Worm (Caenorhabditis elegans): ENCODE measurements around the gene ZK688.11.

ZK688.11 gene

ce11 chrIII:7866189-7866588 is 18.6 kb downstream of the ZK688.11 start, which contains the start of gene cup-4:
Gene cup-4, plus strand, starts transcription at chrIII:7866489.
- no peak for TF ChIP-seq blmp-1 (tag; optimal IDR thresholded peaks at IDR 0.05)
- no peak for TF ChIP-seq pax-3 (tag; optimal IDR thresholded peaks at IDR 0.05)
- no peak for TF ChIP-seq ceh-63 (GFP tag; optimal IDR thresholded peaks at IDR 0.05)
- TF ChIP-seq mef-2 (tag; optimal IDR thresholded peaks at IDR 0.05) = no peak
- TF ChIP-seq snpc-4 (tag; optimal IDR thresholded peaks at IDR 0.05) = no peak
- no peak for TF ChIP-seq elt-3 (tag; optimal IDR thresholded peaks at IDR 0.05)
- TF ChIP-seq nhr-19 (GFP tag; conservative IDR thresholded peaks at IDR 0.05) = no peak
- TF ChIP-seq ceh-90 (tag; optimal IDR thresholded peaks at IDR 0.05) = no peak
- no peak for TF ChIP-seq nhr-85 (tag)
- TF ChIP-seq lsy-2 (tag; optimal IDR thresholded peaks at IDR 0.05) = no peak
- TF ChIP-seq nhr-76 (tag; optimal IDR thresholded peaks at IDR 0.05) = no peak
- no peak for TF ChIP-seq skn-1 (tag; optimal IDR thresholded peaks at IDR 0.05)
- no peak for TF ChIP-seq mdl-1 (tag; optimal IDR thresholded peaks at IDR 0.05)
- TF ChIP-seq unc-62 (GFP tag; optimal IDR thresholded peaks at IDR 0.05) = no peak
- no peak for TF ChIP-seq nhr-28 (tag; optimal IDR thresholded peaks at IDR 0.05)

DNA sequence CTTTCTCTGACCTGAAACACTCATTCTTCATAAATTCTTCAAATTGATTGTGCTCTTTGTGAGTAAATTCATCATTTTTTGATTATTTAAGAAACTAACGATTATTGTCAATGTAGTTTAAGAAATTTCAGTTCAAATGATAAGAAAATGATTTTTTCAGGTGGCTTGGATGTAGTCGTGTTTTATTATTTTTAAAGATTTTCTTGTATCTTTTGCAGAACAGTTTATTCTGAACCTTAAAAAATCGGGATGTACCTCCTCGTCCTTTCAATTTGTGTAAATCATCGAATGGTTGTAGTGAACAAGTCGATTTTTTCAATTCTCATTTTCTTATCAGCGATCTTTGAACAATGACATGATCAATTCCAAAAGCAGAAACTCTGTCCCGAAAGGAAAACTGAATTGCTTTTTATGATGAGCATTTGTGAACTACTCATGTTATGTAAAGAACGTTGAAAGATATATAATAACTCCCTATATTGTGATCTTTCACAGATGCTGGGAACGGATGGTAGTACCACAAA is 19.5 kb downstream of the ZK688.11 start, which contains the start of gene slc-17.3:
TSS of gene slc-17.3 (minus strand) at position 51 of the 524 bp plus-strand sequence.
- TF ChIP-seq Y116A8C.19 (tag; optimal IDR thresholded peaks at IDR 0.05; ENCODE audit: borderline replicate concordance) (no peak), ztf-4 (tag; optimal IDR thresholded peaks at IDR 0.05) (no peak), ceh-63 (GFP tag; optimal IDR thresholded peaks at IDR 0.05) (no peak), nhr-28 (tag; optimal IDR thresholded peaks at IDR 0.05) (no peak), pax-3 (tag; optimal IDR thresholded peaks at IDR 0.05) (no peak), fos-1 (tag; optimal IDR thresholded peaks at IDR 0.05) (no peak), lin-14 (GFP tag; optimal IDR thresholded peaks at IDR 0.05) (no peak), zip-4 (GFP tag; optimal IDR thresholded peaks at IDR 0.05) (no peak), pag-3 (tag; optimal IDR thresholded peaks at IDR 0.05; ENCODE audit: borderline replicate concordance, insufficient read depth) (no peak), ztf-11 (tag; optimal IDR thresholded peaks at IDR 0.05) (no peak), mdl-1 (tag; optimal IDR thresholded peaks at IDR 0.05) (no peak), xbp-1 (tag; optimal IDR thresholded peaks at IDR 0.05) (no peak), elt-2 (tag; optimal IDR thresholded peaks at IDR 0.05) (no peak), ces-1 (GFP tag; optimal IDR thresholded peaks at IDR 0.05) (no peak), ceh-90 (tag; optimal IDR thresholded peaks at IDR 0.05) (no peak), aly-2 (tag; optimal IDR thresholded peaks at IDR 0.05) (no peak), egl-13 (tag; optimal IDR thresholded peaks at IDR 0.05) (no peak), nhr-84 (tag; optimal IDR thresholded peaks at IDR 0.05) (no peak)

DNA sequence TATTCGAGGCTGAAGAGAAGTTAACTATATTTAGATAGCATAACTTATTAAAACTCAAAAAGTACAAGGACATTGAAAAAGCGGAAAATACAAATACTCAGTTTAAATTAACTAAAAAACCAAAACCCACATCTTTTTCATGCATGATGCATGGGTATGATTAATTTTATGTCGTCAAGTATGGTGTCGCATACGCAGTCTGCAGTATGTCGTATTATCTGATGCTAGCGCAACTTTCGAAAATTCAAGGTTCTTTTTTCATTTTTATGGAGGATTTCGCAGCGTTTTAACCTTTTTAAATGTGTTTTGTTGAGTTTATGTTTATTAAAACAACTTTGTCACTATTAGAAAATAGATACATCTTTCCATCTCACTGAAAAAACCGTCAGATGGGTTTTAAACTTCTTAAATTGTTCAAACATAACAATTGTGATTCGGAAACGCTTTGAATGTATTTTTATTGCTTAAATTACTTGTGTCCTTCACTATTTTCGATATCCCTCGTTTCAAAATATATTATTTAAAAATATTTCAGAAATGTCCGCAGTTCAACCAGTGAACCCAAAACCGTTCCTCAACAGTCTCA is 23.1 kb downstream of the ZK688.11 start, which contains the start of gene snr-5:
TSS of gene snr-5 (plus strand) at position 536 of the 586 bp plus-strand sequence.
- TF ChIP-seq dpl-1 (GFP tag; optimal IDR thresholded peaks at IDR 0.05) (peak; percentile 32 to 64 (median 47)), lsy-2 (tag; optimal IDR thresholded peaks at IDR 0.05) (peak; percentile 19 to 65), lin-14 (GFP tag; optimal IDR thresholded peaks at IDR 0.05) (no peak), nhr-11 (tag; optimal IDR thresholded peaks at IDR 0.05) (no peak), ceh-82 (tag; optimal IDR thresholded peaks at IDR 0.05) (peak in 1 of 3 experiments; percentile 11), C34B4.2 (tag; optimal IDR thresholded peaks at IDR 0.05) (no peak), sptf-1 (tag; optimal IDR thresholded peaks at IDR 0.05) (no peak), alr-1 (tag; optimal IDR thresholded peaks at IDR 0.05; ENCODE audit: borderline replicate concordance) (no peak), lir-3 (tag; optimal IDR thresholded peaks at IDR 0.05; ENCODE audit: poor library complexity) (no peak), tbx-2 (tag; optimal IDR thresholded peaks at IDR 0.05) (no peak), F16B12.6 (tag; optimal IDR thresholded peaks at IDR 0.05) (peak; percentile 81), fkh-10 (GFP tag; optimal IDR thresholded peaks at IDR 0.05) (no peak), ceh-88 (GFP tag; IDR thresholded peaks at IDR 0.05) (no peak), aly-2 (tag; optimal IDR thresholded peaks at IDR 0.05) (no peak), efl-1 (optimal IDR thresholded peaks at IDR 0.05) (peak; percentile 35 to 57), efl-1 (GFP tag; optimal IDR thresholded peaks at IDR 0.05 in 1 of 2) (peak; percentile 65 to 94), zip-4 (GFP tag; optimal IDR thresholded peaks at IDR 0.05) (no peak), hpl-2 (GFP tag; optimal IDR thresholded peaks at IDR 0.05) (no peak), ztf-4 (tag; optimal IDR thresholded peaks at IDR 0.05) (no peak), lin-39 (tag; optimal IDR thresholded peaks at IDR 0.05) (no peak), hlh-4 (tag; optimal IDR thresholded peaks at IDR 0.05) (no peak), ama-1 (optimal IDR thresholded peaks at IDR 0.05) (no peak), ztf-11 (tag; optimal IDR thresholded peaks at IDR 0.05) (no peak), snu-23 (GFP tag; optimal IDR thresholded peaks at IDR 0.05) (peak; percentile 39), sox-4 (tag; optimal IDR thresholded peaks at IDR 0.05) (no peak), unc-130 (tag; optimal IDR thresholded peaks at IDR 0.05) (no peak), unc-62 (GFP tag; optimal IDR thresholded peaks at IDR 0.05) (no peak), nhr-237 (tag; optimal IDR thresholded peaks at IDR 0.05) (no peak)
